Worm (Caenorhabditis elegans) whole organism, L4 larva: ENCODE results near the gene lec-1.
A peak's percentile ranks its signal among the peaks of the same experiment; 100 is the strongest.

ENCODE experiments used
- F37D6.2 ChIP-seq: sonication (generic microtip); optimal IDR thresholded peaks from 2 replicates; lab custom pipeline; 2016; ENCODE audit warnings: mild to moderate bottlenecking, missing genetic modification characterization, missing compliant biosample characterization
- F44E2.7 ChIP-seq: fragments of 200-800 bp; sonication (Bioruptor generic); IDR thresholded peaks from 2 replicates; pipeline ENCODE4 v2.1.2; 2022; ENCODE audit warnings: missing genetic modification characterization, missing compliant biosample characterization
- Y75B8A.6 ChIP-seq: fragments of 200-800 bp; sonication (Bioruptor generic); IDR thresholded peaks from 2 replicates; pipeline ENCODE4 v1.3.6; 2022; ENCODE audit warnings: missing genetic modification reagents, missing genetic modification characterization, missing compliant biosample characterization
- aha-1 ChIP-seq: fragments of 150-350 bp; peaks from one replicate; lab custom pipeline; 2014; ENCODE audit warnings: missing biosample characterization, missing genetic modification characterization
- ceh-28 ChIP-seq: fragments of 150-350 bp; optimal IDR thresholded peaks from 2 replicates; lab custom pipeline; 2014; ENCODE audit warnings: missing biosample characterization, missing genetic modification reagents, missing genetic modification characterization
- ces-1 ChIP-seq: fragments of 150-350 bp; sonication (generic microtip); optimal IDR thresholded peaks from 4 replicates; lab custom pipeline; 2014; ENCODE audit warnings: missing biosample characterization, missing genetic modification reagents, missing genetic modification characterization
- daf-16 ChIP-seq, 3 experiments: sonication (generic microtip); optimal IDR thresholded peaks; 2 replicates each; lab custom pipeline; 2016 to 2017; ENCODE audit warnings: missing genetic modification characterization in 3 of 3, missing genetic modification reagents in 3 of 3, mild to moderate bottlenecking in 2 of 3, missing compliant biosample characterization in 2 of 3, missing biosample characterization in 1 of 3, moderate library complexity in 1 of 3
- daf-19 ChIP-seq: fragments of 200-800 bp; sonication (Bioruptor generic); conservative IDR thresholded peaks from 2 replicates; pipeline ENCODE4 v1.3.6; 2022; ENCODE audit warnings: missing genetic modification characterization, missing compliant biosample characterization
- dmd-6 ChIP-seq: fragments of 200-800 bp; sonication (Bioruptor generic); IDR thresholded peaks from 2 replicates; pipeline ENCODE4 v1.3.6; 2022; ENCODE audit warnings: missing genetic modification reagents, missing genetic modification characterization, missing compliant biosample characterization
- dmd-8 ChIP-seq: fragments of 200-800 bp; sonication (Bioruptor generic); IDR thresholded peaks from 2 replicates; pipeline ENCODE4 v1.3.6; 2022; ENCODE audit warnings: missing genetic modification characterization, missing compliant biosample characterization
- dpl-1 ChIP-seq: fragments of 150-350 bp; optimal IDR thresholded peaks from 2 replicates; lab custom pipeline; 2014; ENCODE audit warnings: missing biosample characterization, missing genetic modification reagents, missing genetic modification characterization
- duxl-1 ChIP-seq: sonication (generic microtip); optimal IDR thresholded peaks from 2 replicates; lab custom pipeline; 2016; ENCODE audit warnings: mild to moderate bottlenecking, missing genetic modification characterization, moderate library complexity, missing compliant biosample characterization; ENCODE audit not compliant: poor library complexity
- egl-27 ChIP-seq: sonication (generic microtip); optimal IDR thresholded peaks from 3 replicates; lab custom pipeline; 2017; ENCODE audit warnings: missing biosample characterization, missing genetic modification reagents, missing genetic modification characterization
- egl-43 ChIP-seq: fragments of 200-800 bp; sonication (Bioruptor generic); IDR thresholded peaks from 2 replicates; pipeline ENCODE4 v1.3.6; 2022; ENCODE audit warnings: missing genetic modification reagents, missing genetic modification characterization, missing compliant biosample characterization
- fkh-10 ChIP-seq: fragments of 150-350 bp; optimal IDR thresholded peaks from 2 replicates; lab custom pipeline; 2014; ENCODE audit warnings: missing biosample characterization, missing genetic modification reagents, missing genetic modification characterization
- hif-1 ChIP-seq, 2 experiments: sonication (generic microtip); optimal IDR thresholded peaks; 2 replicates each; lab custom pipeline; 2016 to 2017; ENCODE audit warnings: missing compliant biosample characterization in 2 of 2, missing genetic modification characterization in 2 of 2, missing genetic modification reagents in 2 of 2, missing genotype in 2 of 2, mild to moderate bottlenecking in 1 of 2
- hlh-11 ChIP-seq: fragments of 200-800 bp; sonication (Bioruptor generic); optimal IDR thresholded peaks from 2 replicates; lab custom pipeline; 2018; ENCODE audit warnings: mild to moderate bottlenecking, missing genetic modification characterization, missing compliant biosample characterization
- hmg-1.1 ChIP-seq: fragments of 200-800 bp; sonication (Bioruptor generic); IDR thresholded peaks from 2 replicates; pipeline ENCODE4 v1.3.6; 2022; ENCODE audit warnings: missing genetic modification reagents, missing genetic modification characterization, missing compliant biosample characterization
- lsy-2 ChIP-seq, 2 experiments: fragments of 150-350 bp in 1 of 2; sonication (generic microtip) in 1 of 2; optimal IDR thresholded peaks; 2 replicates each; lab custom pipeline; 2014 to 2017; ENCODE audit warnings: missing biosample characterization in 2 of 2, missing genetic modification characterization in 2 of 2
- mdl-1 ChIP-seq, 2 experiments: fragments of 150-350 bp in 1 of 2; sonication (generic microtip) in 1 of 2; optimal IDR thresholded peaks; 2 replicates each; lab custom pipeline; 2014 to 2017; ENCODE audit warnings: missing biosample characterization in 2 of 2, missing genetic modification characterization in 2 of 2
- mes-2 ChIP-seq: sonication (generic microtip); optimal IDR thresholded peaks from 2 replicates; lab custom pipeline; 2016; ENCODE audit warnings: missing genotype, mild to moderate bottlenecking, missing genetic modification characterization, missing compliant biosample characterization; ENCODE audit not compliant: poor library complexity, severe bottlenecking
- mxl-2 ChIP-seq: fragments of 200-800 bp; sonication (Bioruptor generic); conservative IDR thresholded peaks from 2 replicates; pipeline ENCODE4 v1.3.6; 2022; ENCODE audit warnings: missing genetic modification reagents, missing genetic modification characterization, missing compliant biosample characterization
- nhr-102 ChIP-seq: sonication (generic microtip); optimal IDR thresholded peaks from 2 replicates; lab custom pipeline; 2016; ENCODE audit warnings: mild to moderate bottlenecking, missing genetic modification characterization, moderate library complexity, missing compliant biosample characterization
- nhr-11 ChIP-seq: fragments of 150-350 bp; optimal IDR thresholded peaks from 2 replicates; lab custom pipeline; 2014; ENCODE audit warnings: missing biosample characterization, missing genetic modification characterization
- nhr-48 ChIP-seq: sonication (generic microtip); optimal IDR thresholded peaks from 2 replicates; lab custom pipeline; 2016; ENCODE audit warnings: mild to moderate bottlenecking, missing genetic modification characterization, missing compliant biosample characterization
- nhr-6 ChIP-seq: fragments of 150-350 bp; optimal IDR thresholded peaks from 2 replicates; lab custom pipeline; 2014; ENCODE audit warnings: missing biosample characterization, missing genetic modification characterization
- nhr-77 ChIP-seq: fragments of 150-350 bp; optimal IDR thresholded peaks from 2 replicates; lab custom pipeline; 2014; ENCODE audit warnings: missing biosample characterization, missing genetic modification characterization
- pha-4 ChIP-seq, 2 experiments: fragments of 150-350 bp in 1 of 2; fragments of 200-800 bp in 1 of 2; sonication (Bioruptor generic) in 1 of 2; IDR thresholded peaks in 1 of 2; optimal IDR thresholded peaks in 1 of 2; 2 replicates each; pipeline versions ENCODE4 v1.3.6 to Lab custom; 2014 to 2022; ENCODE audit warnings: missing genetic modification characterization in 2 of 2, missing genetic modification reagents in 2 of 2, missing biosample characterization in 1 of 2, missing compliant biosample characterization in 1 of 2
- php-3 ChIP-seq: fragments of 200-800 bp; sonication (Bioruptor generic); IDR thresholded peaks from 2 replicates; pipeline ENCODE4 v1.3.6; 2022; ENCODE audit warnings: missing genetic modification reagents, missing genetic modification characterization, missing compliant biosample characterization
- rbr-2 ChIP-seq: sonication (generic microtip); optimal IDR thresholded peaks from 2 replicates; lab custom pipeline; 2016; ENCODE audit warnings: missing genotype, missing genetic modification characterization, missing compliant biosample characterization
- sdz-12 ChIP-seq: fragments of 200-800 bp; sonication (Bioruptor generic); optimal IDR thresholded peaks from 2 replicates; lab custom pipeline; 2018; ENCODE audit warnings: mild to moderate bottlenecking, missing genetic modification characterization, missing compliant biosample characterization
- snpc-4 ChIP-seq: fragments of 150-350 bp; optimal IDR thresholded peaks from 2 replicates; lab custom pipeline; 2014; ENCODE audit warnings: missing biosample characterization, missing genetic modification characterization
- spr-3 ChIP-seq: fragments of 200-800 bp; sonication (Bioruptor generic); optimal IDR thresholded peaks from 2 replicates; lab custom pipeline; 2018; ENCODE audit warnings: mild to moderate bottlenecking, missing genetic modification characterization, missing compliant biosample characterization
- tra-1 ChIP-seq: fragments of 200-800 bp; sonication (Bioruptor generic); IDR thresholded peaks from 2 replicates; pipeline ENCODE4 v1.3.6; 2022; ENCODE audit warnings: missing genetic modification reagents, missing genetic modification characterization, missing compliant biosample characterization
- unc-62 ChIP-seq, 3 experiments: fragments of 150-350 bp in 1 of 3; sonication (generic microtip); optimal IDR thresholded peaks in 2 of 3; peaks in 1 of 3; 1 replicate in 1 of 3; 2 replicates in 2 of 3; lab custom pipeline; 2014 to 2017; ENCODE audit warnings: missing biosample characterization in 3 of 3, missing genetic modification characterization in 3 of 3, missing genetic modification reagents in 3 of 3, missing genotype in 1 of 3
- zfp-3 ChIP-seq: fragments of 200-800 bp; sonication (Bioruptor generic); conservative IDR thresholded peaks from 2 replicates; pipeline ENCODE4 v1.3.6; 2022; ENCODE audit warnings: missing genetic modification reagents, missing genetic modification characterization, missing compliant biosample characterization
- ztf-11 ChIP-seq: fragments of 150-350 bp; optimal IDR thresholded peaks from 2 replicates; lab custom pipeline; 2014; ENCODE audit warnings: missing biosample characterization, missing genetic modification characterization

The lec-1 gene

ce11 chrII:13230489-13231196, 35.3 kb downstream of the lec-1 start:
- TF ChIP-seq dmd-6 (GFP tag; lab: Robert Waterston, UW): no peak
- no peak for TF ChIP-seq php-3
- TF ChIP-seq F44E2.7 (GFP tag; lab: Robert Waterston, UW): 0 out of 2 replicates have a peak, but pooled peaks have one; percentile 52
- peak in 1 of 2 experiments; percentile 73 for TF ChIP-seq unc-62 (GFP tag; optimal IDR thresholded peaks at IDR 0.05 in 1 of 2; lab: Kevin White, UChicago)
- TF ChIP-seq unc-62 (tag; optimal IDR thresholded peaks at IDR 0.05; lab: Kevin White, UChicago): no peak
- TF ChIP-seq lsy-2 (tag; optimal IDR thresholded peaks at IDR 0.05; lab: Kevin White, UChicago): no peak
- TF ChIP-seq hif-1 (tag; optimal IDR thresholded peaks at IDR 0.05; lab: Kevin White, UChicago): no peak
- TF ChIP-seq dmd-8 (GFP tag; lab: Robert Waterston, UW): no peak
- TF ChIP-seq ceh-28 (tag; lab: Kevin White, UChicago): no peak
- TF ChIP-seq spr-3 (GFP tag; lab: Kevin White, UChicago): no peak
- TF ChIP-seq nhr-11 (tag; lab: Kevin White, UChicago): peak; percentile 4

- TF ChIP-seq daf-16 (GFP tag; optimal IDR thresholded peaks at IDR 0.05; lab: Kevin White, UChicago) (no peak), daf-16 (tag; optimal IDR thresholded peaks at IDR 0.05; lab: Kevin White, UChicago) (no peak), nhr-6 (tag; lab: Kevin White, UChicago) (no peak)
Measured at ce11 chrII:13233712-13234111, 38.4 kb downstream of the lec-1 start.

ce11 chrII:13235289-13235688, 39.9 kb downstream of the lec-1 start, which contains the start of gene flp-16:
TSS of gene flp-16 (plus strand) at chrII:13235306.
- TF ChIP-seq aha-1 (tag; lab: Kevin White, UChicago) (peak; percentile 93), egl-43 (no peak)

ce11 chrII:13237829-13238404, 42.6 kb downstream of the lec-1 start, which contains the start of gene romo-1:
TSS of gene romo-1 (minus strand) at chrII:13237907.
- TF ChIP-seq daf-16 (GFP tag; optimal IDR thresholded peaks at IDR 0.05; lab: Kevin White, UChicago) (peak in 1 of 2 experiments; percentile 36), daf-16 (tag; optimal IDR thresholded peaks at IDR 0.05; lab: Kevin White, UChicago) (peak; percentile 53), ztf-11 (no peak), tra-1 (GFP tag; lab: Robert Waterston, UW) (no peak), mdl-1 (tag; optimal IDR thresholded peaks at IDR 0.05; lab: Kevin White, UChicago) (peak in 1 of 2 experiments; percentile 17), mes-2 (tag; lab: Kevin White, UChicago) (peak; percentile 88), hlh-11 (tag; lab: Kevin White, UChicago) (peak; percentile 34), daf-19 (GFP tag; lab: Robert Waterston, UW) (no peak), snpc-4 (tag; lab: Kevin White, UChicago) (no peak), nhr-48 (tag; lab: Kevin White, UChicago) (peak; percentile 6), nhr-11 (tag; lab: Kevin White, UChicago) (peak; percentile 10), nhr-102 (peak; percentile 50), fkh-10 (GFP tag; lab: Kevin White, UChicago) (peak; percentile 6), duxl-1 (tag; lab: Kevin White, UChicago) (peak; percentile 15), nhr-77 (peak; percentile 6), egl-27 (tag; lab: Kevin White, UChicago) (no peak), mxl-2 (GFP tag; lab: Robert Waterston, UW) (no peak), hmg-1.1 (GFP tag; lab: Robert Waterston, UW) (0 out of 2 replicates have a peak, but pooled peaks have one; percentile 16), dpl-1 (peak; percentile 96), F44E2.7 (GFP tag; lab: Robert Waterston, UW) (no peak), rbr-2 (tag; lab: Kevin White, UChicago) (peak; percentile 62), Y75B8A.6 (GFP tag; lab: Robert Waterston, UW) (no peak), zfp-3 (GFP tag; lab: Robert Waterston, UW) (no peak), ces-1 (peak; percentile 31), F37D6.2 (tag; lab: Kevin White, UChicago) (peak; percentile 19), lsy-2 (tag; optimal IDR thresholded peaks at IDR 0.05; lab: Kevin White, UChicago) (peak in 1 of 2 experiments; percentile 90), aha-1 (tag; lab: Kevin White, UChicago) (peak; percentile 47), sdz-12 (GFP tag; lab: Kevin White, UChicago) (no peak), pha-4 (GFP tag; IDR thresholded peaks at IDR 0.05; lab: Robert Waterston, UW) (no peak), pha-4 (tag; optimal IDR thresholded peaks at IDR 0.05; lab: Kevin White, UChicago) (peak; percentile 65)
